Worm (Caenorhabditis elegans) whole organism, L1 larva: ENCODE measurements around the gene asah-2.

Experiments
- C16A3.4 ChIP-seq: fragments of 150-350 bp; optimal IDR thresholded peaks from 2 replicates; lab custom pipeline; 2014; ENCODE audit warnings: missing biosample characterization, missing genetic modification characterization
- aha-1 ChIP-seq: fragments of 150-350 bp; optimal IDR thresholded peaks from 2 replicates; lab custom pipeline; 2014; ENCODE audit warnings: missing biosample characterization, missing genetic modification characterization
- aly-2 ChIP-seq: fragments of 150-350 bp; optimal IDR thresholded peaks from 2 replicates; lab custom pipeline; 2014; ENCODE audit warnings: missing biosample characterization, missing genetic modification characterization
- blmp-1 ChIP-seq: fragments of 150-350 bp; optimal IDR thresholded peaks from 2 replicates; lab custom pipeline; 2014; ENCODE audit warnings: missing biosample characterization, missing genetic modification characterization
- ceh-90 ChIP-seq: sonication (generic microtip); optimal IDR thresholded peaks from 2 replicates; lab custom pipeline; 2016; ENCODE audit warnings: missing genetic modification characterization, missing compliant biosample characterization
- dpl-1 ChIP-seq, 3 experiments: fragments of 150-350 bp in 2 of 3; sonication (generic microtip) in 1 of 3; optimal IDR thresholded peaks; 2 replicates each; lab custom pipeline; 2014 to 2017; ENCODE audit warnings: missing biosample characterization in 3 of 3, missing genetic modification characterization in 3 of 3, missing genetic modification reagents in 3 of 3
- dsc-1 ChIP-seq: sonication (generic microtip); optimal IDR thresholded peaks from 2 replicates; lab custom pipeline; 2016; ENCODE audit warnings: mild to moderate bottlenecking, missing genetic modification characterization, missing compliant biosample characterization
- egl-27 ChIP-seq, 2 experiments: fragments of 150-350 bp in 1 of 2; sonication (generic microtip); optimal IDR thresholded peaks; 3 replicates each; lab custom pipeline; 2017 to 2018; ENCODE audit warnings: missing biosample characterization in 2 of 2, missing genetic modification characterization in 2 of 2, missing genetic modification reagents in 2 of 2
- elt-3 ChIP-seq, 6 experiments: fragments of 150-350 bp in 1 of 6; sonication (generic microtip); optimal IDR thresholded peaks; 2 replicates each; lab custom pipeline; 2017 to 2018; ENCODE audit warnings: missing biosample characterization in 6 of 6, missing genetic modification characterization in 6 of 6, inconsistent platforms in 1 of 6
- fkh-10 ChIP-seq: sonication (generic microtip); optimal IDR thresholded peaks from 2 replicates; lab custom pipeline; 2017; ENCODE audit warnings: missing biosample characterization, missing genetic modification reagents, missing genetic modification characterization
- fkh-4 ChIP-seq: sonication (generic microtip); optimal IDR thresholded peaks from 2 replicates; lab custom pipeline; 2016; ENCODE audit warnings: missing compliant biosample characterization, missing genetic modification characterization, borderline replicate concordance
- fkh-8 ChIP-seq: sonication (generic microtip); optimal IDR thresholded peaks from 2 replicates; lab custom pipeline; 2016; ENCODE audit warnings: mild to moderate bottlenecking, missing genetic modification characterization, missing compliant biosample characterization
- grh-1 ChIP-seq: fragments of 200-800 bp; sonication (Bioruptor generic); IDR thresholded peaks from 2 replicates; pipeline ENCODE4 v1.3.6; 2022; ENCODE audit warnings: missing genetic modification reagents, missing genetic modification characterization, missing compliant biosample characterization
- hpl-2 ChIP-seq: fragments of 150-350 bp; optimal IDR thresholded peaks from 2 replicates; lab custom pipeline; 2014; ENCODE audit warnings: missing biosample characterization, missing genetic modification reagents, missing genetic modification characterization
- isw-1 ChIP-seq: fragments of 200-800 bp; sonication (Bioruptor generic); IDR thresholded peaks from 2 replicates; pipeline ENCODE4 v1.3.6; 2022; ENCODE audit warnings: missing genetic modification characterization, missing compliant biosample characterization
- jun-1 ChIP-seq: fragments of 150-350 bp; optimal IDR thresholded peaks from 2 replicates; lab custom pipeline; 2014; ENCODE audit warnings: missing biosample characterization, missing genetic modification reagents, missing genetic modification characterization
- lin-13 ChIP-seq: fragments of 150-350 bp; optimal IDR thresholded peaks from 2 replicates; lab custom pipeline; 2014; ENCODE audit warnings: missing biosample characterization, missing genetic modification reagents, missing genetic modification characterization
- lin-14 ChIP-seq: fragments of 200-800 bp; sonication (Bioruptor generic); optimal IDR thresholded peaks from 2 replicates; lab custom pipeline; 2018; ENCODE audit warnings: mild to moderate bottlenecking, missing genetic modification characterization, moderate library complexity, missing compliant biosample characterization
- lin-35 ChIP-seq, 2 experiments: fragments of 150-350 bp; optimal IDR thresholded peaks; 2 replicates each; lab custom pipeline; 2014; ENCODE audit warnings: missing biosample characterization in 2 of 2, missing genetic modification characterization in 2 of 2, missing genetic modification reagents in 2 of 2
- lin-39 ChIP-seq: fragments of 150-350 bp; optimal IDR thresholded peaks from 2 replicates; lab custom pipeline; 2014; ENCODE audit warnings: missing biosample characterization, missing genetic modification reagents, missing genetic modification characterization
- lsy-2 ChIP-seq, 2 experiments: fragments of 150-350 bp; optimal IDR thresholded peaks; 2 replicates each; lab custom pipeline; 2014; ENCODE audit warnings: missing biosample characterization in 2 of 2, missing genetic modification characterization in 2 of 2
- mab-9 ChIP-seq: fragments of 200-800 bp; sonication (Bioruptor generic); IDR thresholded peaks from 2 replicates; pipeline ENCODE4 v1.3.6; 2022; ENCODE audit warnings: missing genetic modification reagents, missing genetic modification characterization, missing compliant biosample characterization
- nhr-12 ChIP-seq: sonication (generic microtip); optimal IDR thresholded peaks from 2 replicates; lab custom pipeline; 2017; ENCODE audit warnings: missing biosample characterization, missing genetic modification characterization
- nhr-19 ChIP-seq: fragments of 200-800 bp; sonication (Bioruptor generic); conservative IDR thresholded peaks from 2 replicates; pipeline ENCODE4 v1.3.6; 2022; ENCODE audit warnings: missing genetic modification characterization, missing compliant biosample characterization
- nhr-237 ChIP-seq: fragments of 150-350 bp; optimal IDR thresholded peaks from 2 replicates; lab custom pipeline; 2014; ENCODE audit warnings: missing biosample characterization, missing genetic modification characterization
- nhr-47 ChIP-seq: sonication (generic microtip); optimal IDR thresholded peaks from 2 replicates; lab custom pipeline; 2016; ENCODE audit warnings: mild to moderate bottlenecking, missing genetic modification characterization, moderate library complexity, missing compliant biosample characterization
- nhr-71 ChIP-seq: sonication (generic microtip); optimal IDR thresholded peaks from 2 replicates; lab custom pipeline; 2016; ENCODE audit warnings: mild to moderate bottlenecking, missing genetic modification characterization, moderate library complexity, missing compliant biosample characterization
- nhr-77 ChIP-seq: fragments of 150-350 bp; optimal IDR thresholded peaks from 2 replicates; lab custom pipeline; 2014; ENCODE audit warnings: missing biosample characterization, missing genetic modification characterization
- nhr-85 ChIP-seq: sonication (generic microtip); peaks from one replicate; lab custom pipeline; 2016; ENCODE audit warnings: missing genetic modification characterization, inconsistent platforms, missing compliant biosample characterization
- nhr-90 ChIP-seq: sonication (generic microtip); optimal IDR thresholded peaks from 2 replicates; lab custom pipeline; 2016; ENCODE audit warnings: mild to moderate bottlenecking, missing genetic modification characterization, missing compliant biosample characterization; ENCODE audit not compliant: poor library complexity
- pax-3 ChIP-seq: fragments of 200-800 bp; sonication (Bioruptor generic); optimal IDR thresholded peaks from 2 replicates; lab custom pipeline; 2018; ENCODE audit warnings: mild to moderate bottlenecking, missing genetic modification characterization, moderate library complexity, missing compliant biosample characterization
- pqm-1 ChIP-seq: sonication (generic microtip); optimal IDR thresholded peaks from 3 replicates; lab custom pipeline; 2017; ENCODE audit warnings: missing biosample characterization, missing genetic modification characterization
- rnt-1 ChIP-seq: sonication (generic microtip); optimal IDR thresholded peaks from 2 replicates; lab custom pipeline; 2016; ENCODE audit warnings: mild to moderate bottlenecking, missing genetic modification characterization, moderate library complexity, missing compliant biosample characterization
- skn-1 ChIP-seq: fragments of 150-350 bp; optimal IDR thresholded peaks from 2 replicates; lab custom pipeline; 2014; ENCODE audit warnings: missing biosample characterization, missing genetic modification characterization
- sup-37 ChIP-seq: fragments of 200-800 bp; sonication (Bioruptor generic); optimal IDR thresholded peaks from 2 replicates; lab custom pipeline; 2018; ENCODE audit warnings: mild to moderate bottlenecking, missing genetic modification characterization, missing compliant biosample characterization
- swsn-7 ChIP-seq: sonication (generic microtip); optimal IDR thresholded peaks from 2 replicates; lab custom pipeline; 2016; ENCODE audit warnings: missing genetic modification characterization, missing compliant biosample characterization
- tbx-2 ChIP-seq: sonication (generic microtip); optimal IDR thresholded peaks from 2 replicates; lab custom pipeline; 2016; ENCODE audit warnings: missing genetic modification characterization, missing compliant biosample characterization
- tlp-1 ChIP-seq: fragments of 150-350 bp; optimal IDR thresholded peaks from 2 replicates; lab custom pipeline; 2014; ENCODE audit warnings: missing biosample characterization, missing genetic modification characterization
- unc-62 ChIP-seq: fragments of 150-350 bp; optimal IDR thresholded peaks from 2 replicates; lab custom pipeline; 2014; ENCODE audit warnings: missing biosample characterization, missing genetic modification reagents, missing genetic modification characterization
- unc-86 ChIP-seq: sonication (generic microtip); optimal IDR thresholded peaks from 2 replicates; lab custom pipeline; 2016; ENCODE audit warnings: missing genetic modification characterization, missing compliant biosample characterization

asah-2 gene

ce11 chrII:10174338-10174737 is 34.9 kb downstream of the asah-2 start, which contains the start of gene F33H1.4 (continued):
- TF ChIP-seq nhr-47 (peak; percentile 61), pax-3 (tag; lab: Kevin White, UChicago) (no peak), fkh-4 (tag; lab: Kevin White, UChicago) (no peak), mab-9 (GFP tag; lab: Robert Waterston, UW) (no peak), swsn-7 (tag; lab: Kevin White, UChicago) (peak; percentile 35), fkh-10 (GFP tag; lab: Kevin White, UChicago) (no peak), nhr-90 (tag; lab: Kevin White, UChicago) (peak; percentile 28), ceh-90 (no peak), nhr-85 (tag; lab: Kevin White, UChicago) (peak; percentile 64), jun-1 (peak; percentile 8), nhr-19 (GFP tag; lab: Robert Waterston, UW) (peak; percentile 17), C16A3.4 (tag; lab: Kevin White, UChicago) (no peak), dpl-1 (GFP tag; optimal IDR thresholded peaks at IDR 0.05; lab: Kevin White, UChicago) (peak; percentile 27 to 50 (median 50)), nhr-12 (tag; lab: Kevin White, UChicago) (no peak), nhr-71 (tag; lab: Kevin White, UChicago) (peak; percentile 61), skn-1 (tag; lab: Kevin White, UChicago) (peak; percentile 3), unc-86 (tag; lab: Kevin White, UChicago) (peak; percentile 7), tlp-1 (no peak), aha-1 (tag; lab: Kevin White, UChicago) (no peak), lin-39 (tag; lab: Kevin White, UChicago) (no peak), tbx-2 (tag; lab: Kevin White, UChicago) (no peak), lin-14 (GFP tag; lab: Kevin White, UChicago) (peak; percentile 89), pqm-1 (tag; lab: Kevin White, UChicago) (no peak), fkh-8 (tag; lab: Kevin White, UChicago) (peak; percentile 50), dsc-1 (no peak), nhr-237 (tag; lab: Kevin White, UChicago) (no peak), blmp-1 (tag; lab: Kevin White, UChicago) (peak; percentile 91), grh-1 (GFP tag; lab: Robert Waterston, UW) (no peak), elt-3 (tag; optimal IDR thresholded peaks at IDR 0.05; lab: Kevin White, UChicago) (peak in 1 of 6 experiments; percentile 22), sup-37 (GFP tag; lab: Kevin White, UChicago) (no peak), lin-35 (GFP tag; optimal IDR thresholded peaks at IDR 0.05; lab: Kevin White, UChicago) (peak; percentile 62 to 74)
- TF ChIP-seq, all 84 proteins: peak for 30

ce11 chrII:10182634-10183033 is 43.2 kb downstream of the asah-2 start, which contains the start of gene srd-1:
TSS of gene srd-1 (minus strand) at chrII:10182734.
- TF ChIP-seq egl-27 (tag; optimal IDR thresholded peaks at IDR 0.05; lab: Kevin White, UChicago) = no peak
- no peak for TF ChIP-seq tbx-2 (tag; lab: Kevin White, UChicago)

- TF ChIP-seq jun-1 (no peak), nhr-77 (tag; lab: Kevin White, UChicago) (no peak), skn-1 (tag; lab: Kevin White, UChicago) (no peak), isw-1 (GFP tag; lab: Robert Waterston, UW) (no peak), lin-35 (GFP tag; optimal IDR thresholded peaks at IDR 0.05; lab: Kevin White, UChicago) (no peak), lin-13 (no peak), grh-1 (GFP tag; lab: Robert Waterston, UW) (no peak), blmp-1 (tag; lab: Kevin White, UChicago) (no peak), rnt-1 (tag; lab: Kevin White, UChicago) (no peak), hpl-2 (GFP tag; lab: Kevin White, UChicago) (no peak), egl-27 (tag; optimal IDR thresholded peaks at IDR 0.05; lab: Kevin White, UChicago) (no peak), aly-2 (tag; lab: Kevin White, UChicago) (no peak), lsy-2 (tag; optimal IDR thresholded peaks at IDR 0.05; lab: Kevin White, UChicago) (no peak), pax-3 (tag; lab: Kevin White, UChicago) (no peak), tbx-2 (tag; lab: Kevin White, UChicago) (no peak), unc-62 (GFP tag; lab: Kevin White, UChicago) (no peak)
Observed at ce11 chrII:10187808-10188207, 48.4 kb downstream of the asah-2 start, which contains the start of gene srd-2. TSS of gene srd-2 (minus strand) at chrII:10187908.
